Worm (Caenorhabditis elegans) whole organism, L1 larva: ENCODE data around the gene W04D2.4.

Experiments
- Y116A8C.19 ChIP-seq: sonication (generic microtip); optimal IDR thresholded peaks from 2 replicates; lab custom pipeline; 2016; ENCODE audit warnings: missing compliant biosample characterization, missing genetic modification characterization, borderline replicate concordance
- aha-1 ChIP-seq: fragments of 150-350 bp; optimal IDR thresholded peaks from 2 replicates; lab custom pipeline; 2014; ENCODE audit warnings: missing biosample characterization, missing genetic modification characterization
- aly-2 ChIP-seq: fragments of 150-350 bp; optimal IDR thresholded peaks from 2 replicates; lab custom pipeline; 2014; ENCODE audit warnings: missing biosample characterization, missing genetic modification characterization
- ama-1 ChIP-seq: fragments of 150-350 bp; optimal IDR thresholded peaks from 2 replicates; lab custom pipeline; 2014
- blmp-1 ChIP-seq: fragments of 150-350 bp; optimal IDR thresholded peaks from 2 replicates; lab custom pipeline; 2014; ENCODE audit warnings: missing biosample characterization, missing genetic modification characterization
- ceh-8 ChIP-seq: fragments of 200-800 bp; sonication (Bioruptor generic); optimal IDR thresholded peaks from 2 replicates; lab custom pipeline; 2018; ENCODE audit warnings: mild to moderate bottlenecking, missing genetic modification characterization, moderate library complexity, missing compliant biosample characterization
- ceh-88 ChIP-seq: fragments of 200-800 bp; sonication (Bioruptor generic); IDR thresholded peaks from 2 replicates; pipeline ENCODE4 v1.3.6; 2022; ENCODE audit warnings: missing genetic modification characterization, missing compliant biosample characterization
- ces-1 ChIP-seq: fragments of 150-350 bp; optimal IDR thresholded peaks from 2 replicates; lab custom pipeline; 2014; ENCODE audit warnings: missing biosample characterization, missing genetic modification reagents, missing genetic modification characterization
- dpl-1 ChIP-seq, 3 experiments: fragments of 150-350 bp in 2 of 3; sonication (generic microtip) in 1 of 3; optimal IDR thresholded peaks; 2 replicates each; lab custom pipeline; 2014 to 2017; ENCODE audit warnings: missing biosample characterization in 3 of 3, missing genetic modification characterization in 3 of 3, missing genetic modification reagents in 3 of 3
- efl-3 ChIP-seq: fragments of 200-800 bp; sonication (Bioruptor generic); optimal IDR thresholded peaks from 2 replicates; lab custom pipeline; 2018; ENCODE audit warnings: mild to moderate bottlenecking, missing genetic modification characterization, missing compliant biosample characterization
- egl-27 ChIP-seq, 2 experiments: fragments of 150-350 bp in 1 of 2; sonication (generic microtip); optimal IDR thresholded peaks; 3 replicates each; lab custom pipeline; 2017 to 2018; ENCODE audit warnings: missing biosample characterization in 2 of 2, missing genetic modification characterization in 2 of 2, missing genetic modification reagents in 2 of 2
- elt-2 ChIP-seq: sonication (generic microtip); optimal IDR thresholded peaks from 2 replicates; lab custom pipeline; 2016; ENCODE audit warnings: missing genetic modification characterization, mild to moderate bottlenecking, inconsistent platforms, missing compliant biosample characterization, missing genetic modification reagents
- elt-3 ChIP-seq, 6 experiments: fragments of 150-350 bp in 1 of 6; sonication (generic microtip); optimal IDR thresholded peaks; 2 replicates each; lab custom pipeline; 2017 to 2018; ENCODE audit warnings: missing biosample characterization in 6 of 6, missing genetic modification characterization in 6 of 6, inconsistent platforms in 1 of 6
- ets-5 ChIP-seq: fragments of 200-800 bp; sonication (Bioruptor generic); IDR thresholded peaks from 2 replicates; pipeline ENCODE4 v1.3.6; 2022; ENCODE audit warnings: missing genetic modification characterization, missing compliant biosample characterization
- fkh-10 ChIP-seq: sonication (generic microtip); optimal IDR thresholded peaks from 2 replicates; lab custom pipeline; 2017; ENCODE audit warnings: missing biosample characterization, missing genetic modification reagents, missing genetic modification characterization
- fos-1 ChIP-seq: fragments of 150-350 bp; optimal IDR thresholded peaks from 2 replicates; lab custom pipeline; 2014; ENCODE audit warnings: missing biosample characterization, missing genetic modification characterization
- hlh-17 ChIP-seq: fragments of 200-800 bp; sonication (Bioruptor generic); optimal IDR thresholded peaks from 2 replicates; lab custom pipeline; 2018; ENCODE audit warnings: missing genetic modification characterization, mild to moderate bottlenecking, missing compliant biosample characterization, moderate library complexity, borderline replicate concordance
- hlh-4 ChIP-seq: sonication (generic microtip); optimal IDR thresholded peaks from 2 replicates; lab custom pipeline; 2016; ENCODE audit warnings: mild to moderate bottlenecking, missing genetic modification characterization, missing compliant biosample characterization
- hpl-2 ChIP-seq: fragments of 150-350 bp; optimal IDR thresholded peaks from 2 replicates; lab custom pipeline; 2014; ENCODE audit warnings: missing biosample characterization, missing genetic modification reagents, missing genetic modification characterization
- irx-1 ChIP-seq: sonication (generic microtip); optimal IDR thresholded peaks from 2 replicates; lab custom pipeline; 2016; ENCODE audit warnings: missing genetic modification characterization, missing compliant biosample characterization
- isw-1 ChIP-seq: fragments of 200-800 bp; sonication (Bioruptor generic); IDR thresholded peaks from 2 replicates; pipeline ENCODE4 v1.3.6; 2022; ENCODE audit warnings: missing genetic modification characterization, missing compliant biosample characterization
- lin-14 ChIP-seq: fragments of 200-800 bp; sonication (Bioruptor generic); optimal IDR thresholded peaks from 2 replicates; lab custom pipeline; 2018; ENCODE audit warnings: mild to moderate bottlenecking, missing genetic modification characterization, moderate library complexity, missing compliant biosample characterization
- lin-15B ChIP-seq: fragments of 150-350 bp; sonication (generic microtip); optimal IDR thresholded peaks from 3 replicates; lab custom pipeline; 2014; ENCODE audit warnings: missing biosample characterization, missing genetic modification characterization
- lin-39 ChIP-seq: fragments of 150-350 bp; optimal IDR thresholded peaks from 2 replicates; lab custom pipeline; 2014; ENCODE audit warnings: missing biosample characterization, missing genetic modification reagents, missing genetic modification characterization
- lir-3 ChIP-seq: sonication (generic microtip); optimal IDR thresholded peaks from 2 replicates; lab custom pipeline; 2016; ENCODE audit warnings: mild to moderate bottlenecking, missing genetic modification characterization, moderate library complexity, missing compliant biosample characterization; ENCODE audit not compliant: poor library complexity
- mep-1 ChIP-seq: fragments of 150-350 bp; optimal IDR thresholded peaks from 2 replicates; lab custom pipeline; 2014; ENCODE audit warnings: missing biosample characterization, missing genetic modification characterization
- nhr-11 ChIP-seq: fragments of 150-350 bp; optimal IDR thresholded peaks from 2 replicates; lab custom pipeline; 2014; ENCODE audit warnings: missing biosample characterization, missing genetic modification characterization
- nhr-12 ChIP-seq: sonication (generic microtip); optimal IDR thresholded peaks from 2 replicates; lab custom pipeline; 2017; ENCODE audit warnings: missing biosample characterization, missing genetic modification characterization
- nhr-20 ChIP-seq: sonication (generic microtip); optimal IDR thresholded peaks from 2 replicates; lab custom pipeline; 2016; ENCODE audit warnings: mild to moderate bottlenecking, missing genetic modification characterization, missing compliant biosample characterization
- nhr-237 ChIP-seq: fragments of 150-350 bp; optimal IDR thresholded peaks from 2 replicates; lab custom pipeline; 2014; ENCODE audit warnings: missing biosample characterization, missing genetic modification characterization
- nhr-71 ChIP-seq: sonication (generic microtip); optimal IDR thresholded peaks from 2 replicates; lab custom pipeline; 2016; ENCODE audit warnings: mild to moderate bottlenecking, missing genetic modification characterization, moderate library complexity, missing compliant biosample characterization
- nhr-76 ChIP-seq: sonication (generic microtip); optimal IDR thresholded peaks from 2 replicates; lab custom pipeline; 2017; ENCODE audit warnings: missing biosample characterization, missing genetic modification characterization
- nhr-77 ChIP-seq: fragments of 150-350 bp; optimal IDR thresholded peaks from 2 replicates; lab custom pipeline; 2014; ENCODE audit warnings: missing biosample characterization, missing genetic modification characterization
- nhr-84 ChIP-seq: sonication (generic microtip); optimal IDR thresholded peaks from 2 replicates; lab custom pipeline; 2017; ENCODE audit warnings: missing biosample characterization, missing genetic modification characterization
- nhr-85 ChIP-seq: sonication (generic microtip); peaks from one replicate; lab custom pipeline; 2016; ENCODE audit warnings: missing genetic modification characterization, inconsistent platforms, missing compliant biosample characterization
- nhr-90 ChIP-seq: sonication (generic microtip); optimal IDR thresholded peaks from 2 replicates; lab custom pipeline; 2016; ENCODE audit warnings: mild to moderate bottlenecking, missing genetic modification characterization, missing compliant biosample characterization; ENCODE audit not compliant: poor library complexity
- pag-3 ChIP-seq: sonication (generic microtip); optimal IDR thresholded peaks from 2 replicates; lab custom pipeline; 2017; ENCODE audit warnings: missing genetic modification characterization, mild to moderate bottlenecking, missing compliant biosample characterization, antibody characterized with exemption, borderline replicate concordance; ENCODE audit not compliant: insufficient read depth
- pax-3 ChIP-seq: fragments of 200-800 bp; sonication (Bioruptor generic); optimal IDR thresholded peaks from 2 replicates; lab custom pipeline; 2018; ENCODE audit warnings: mild to moderate bottlenecking, missing genetic modification characterization, moderate library complexity, missing compliant biosample characterization
- snu-23 ChIP-seq: sonication (generic microtip); optimal IDR thresholded peaks from 2 replicates; lab custom pipeline; 2016; ENCODE audit warnings: missing genetic modification characterization, missing compliant biosample characterization
- sox-4 ChIP-seq: sonication (generic microtip); optimal IDR thresholded peaks from 2 replicates; lab custom pipeline; 2016; ENCODE audit warnings: missing genetic modification characterization, missing compliant biosample characterization
- unc-86 ChIP-seq: sonication (generic microtip); optimal IDR thresholded peaks from 2 replicates; lab custom pipeline; 2016; ENCODE audit warnings: missing genetic modification characterization, missing compliant biosample characterization
- ztf-11 ChIP-seq, 2 experiments: sonication (generic microtip); optimal IDR thresholded peaks; 2 replicates each; lab custom pipeline; 2016 to 2017; ENCODE audit warnings: missing genetic modification characterization in 2 of 2, missing biosample characterization in 1 of 2, missing compliant biosample characterization in 1 of 2
- ztf-4 ChIP-seq: fragments of 150-350 bp; optimal IDR thresholded peaks from 2 replicates; lab custom pipeline; 2014; ENCODE audit warnings: missing biosample characterization, missing genetic modification characterization

W04D2.4 gene

DNA sequence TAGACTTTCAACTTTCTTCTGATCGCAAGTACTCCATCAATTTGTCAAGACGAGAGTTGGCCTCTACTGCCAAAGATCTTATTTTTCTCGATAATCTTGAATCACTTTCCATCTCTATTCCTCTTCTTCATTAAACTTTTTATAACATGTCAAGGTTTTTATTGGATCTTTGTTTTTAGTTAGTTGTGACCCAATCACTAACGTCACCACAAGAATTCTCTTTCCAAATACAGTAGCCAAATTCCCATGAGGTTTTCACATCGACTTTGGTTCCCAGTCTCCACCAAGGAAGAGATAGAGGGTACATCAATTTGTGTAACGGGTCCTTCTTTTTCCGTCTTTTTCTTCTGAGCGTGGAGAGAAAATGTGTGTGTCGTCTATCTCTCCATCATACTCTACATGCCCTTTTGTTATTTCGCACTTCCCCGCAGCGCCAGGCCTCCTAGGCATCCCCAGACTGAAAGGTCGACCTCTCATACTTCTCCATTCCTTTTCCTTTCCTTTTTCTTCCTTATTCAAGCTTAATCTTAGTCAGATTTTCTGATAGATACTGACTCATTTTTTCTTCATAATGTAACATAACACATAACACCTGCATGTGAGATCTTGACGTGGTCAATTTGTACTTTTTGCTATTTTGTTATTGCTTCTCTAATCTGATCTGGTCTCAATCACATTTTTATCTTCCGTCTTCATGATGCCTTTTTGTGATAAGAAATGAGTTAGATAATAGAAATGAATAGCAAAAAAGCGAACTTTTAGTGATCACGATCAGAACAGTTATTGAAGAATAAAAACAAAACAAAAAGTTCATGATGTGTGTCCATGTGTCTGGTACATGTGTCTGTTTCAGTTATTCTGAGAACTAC is 41.7 kb upstream of the W04D2.4 start (continued):
- TF ChIP-seq efl-3 (GFP tag; lab: Kevin White, UChicago) (no peak), mep-1 (tag; lab: Kevin White, UChicago) (peak; percentile 45), dpl-1 (GFP tag; optimal IDR thresholded peaks at IDR 0.05; lab: Kevin White, UChicago) (no peak), ets-5 (no peak), hpl-2 (GFP tag; lab: Kevin White, UChicago) (no peak), egl-27 (tag; optimal IDR thresholded peaks at IDR 0.05; lab: Kevin White, UChicago) (no peak), nhr-77 (no peak), ceh-8 (GFP tag; lab: Kevin White, UChicago) (no peak), nhr-20 (tag; lab: Kevin White, UChicago) (no peak), fkh-10 (no peak), pax-3 (no peak), sox-4 (tag; lab: Kevin White, UChicago) (no peak), nhr-84 (tag; lab: Kevin White, UChicago) (no peak), nhr-237 (no peak), nhr-11 (tag; lab: Kevin White, UChicago) (no peak), ama-1 (lab: Kevin White, UChicago) (no peak), unc-86 (no peak), nhr-90 (tag; lab: Kevin White, UChicago) (no peak), lir-3 (no peak), elt-3 (tag; optimal IDR thresholded peaks at IDR 0.05; lab: Kevin White, UChicago) (no peak), ceh-88 (no peak), lin-39 (tag; lab: Kevin White, UChicago) (no peak), nhr-12 (no peak), hlh-17 (no peak), snu-23 (GFP tag; lab: Kevin White, UChicago) (no peak), aha-1 (tag; lab: Kevin White, UChicago) (no peak), ztf-4 (tag; lab: Kevin White, UChicago) (no peak), pag-3 (tag; lab: Kevin White, UChicago) (no peak), isw-1 (GFP tag; lab: Robert Waterston, UW) (no peak), nhr-76 (tag; lab: Kevin White, UChicago) (no peak), irx-1 (tag; lab: Kevin White, UChicago) (no peak)

DNA sequence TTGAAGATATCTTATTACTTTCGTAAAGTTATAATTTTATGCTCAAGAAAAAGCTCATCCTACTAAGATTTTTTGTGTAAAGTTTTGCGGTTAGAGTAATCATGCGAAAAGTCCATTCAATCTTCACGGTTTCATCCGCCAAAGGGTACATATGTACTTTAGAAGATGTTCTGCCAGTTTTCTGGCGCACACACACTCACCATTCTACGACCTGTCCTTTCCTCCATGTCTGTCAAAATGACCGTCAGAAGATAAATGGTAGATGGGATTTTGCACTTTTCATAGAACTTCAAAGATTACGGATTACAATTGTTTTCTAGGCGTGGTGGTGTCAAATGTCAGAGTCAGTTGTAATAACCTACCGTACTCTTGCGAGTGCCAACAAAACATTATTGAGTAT is 40.0 kb upstream of the W04D2.4 start:
- TF ChIP-seq efl-3 (GFP tag; lab: Kevin White, UChicago) (no peak), aha-1 (tag; lab: Kevin White, UChicago) (no peak), fos-1 (tag; lab: Kevin White, UChicago) (no peak), nhr-12 (no peak), ztf-11 (tag; optimal IDR thresholded peaks at IDR 0.05; lab: Kevin White, UChicago) (no peak), Y116A8C.19 (tag; lab: Kevin White, UChicago) (no peak), hlh-4 (tag; lab: Kevin White, UChicago) (no peak), nhr-76 (tag; lab: Kevin White, UChicago) (no peak), mep-1 (tag; lab: Kevin White, UChicago) (no peak), nhr-237 (no peak)
- TF ChIP-seq, all 84 proteins: peak for 0

DNA sequence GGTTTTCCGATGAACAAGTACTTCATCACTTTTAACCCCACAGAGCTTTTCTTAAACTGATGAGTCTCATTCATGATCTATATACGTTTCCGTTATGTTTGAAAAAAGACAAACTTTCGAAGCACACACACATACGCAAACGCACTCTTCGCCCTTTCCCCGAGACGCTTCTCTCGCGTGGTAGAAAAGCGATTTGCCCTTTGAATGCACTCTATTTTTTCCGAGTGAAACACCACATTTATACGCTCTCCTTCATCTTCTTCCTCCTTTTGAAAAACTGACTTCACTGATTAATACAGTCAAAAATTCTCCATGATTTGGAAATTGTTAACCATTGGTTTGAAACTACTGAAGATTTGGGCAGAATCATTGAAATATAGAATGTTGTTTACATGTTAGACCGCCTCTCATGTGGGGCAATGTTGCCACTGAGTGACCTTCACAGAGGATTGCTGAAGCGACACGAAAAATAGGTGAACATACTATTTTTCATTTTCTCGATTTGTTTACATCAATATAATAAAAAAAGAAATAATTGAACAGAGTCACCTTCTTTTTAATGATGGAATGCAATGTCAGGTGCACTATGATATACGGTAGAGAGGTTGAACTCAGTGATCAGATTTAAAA is 39.0 kb upstream of the W04D2.4 start:
- TF ChIP-seq mep-1 (tag; lab: Kevin White, UChicago) (peak; percentile 27), elt-2 (tag; lab: Kevin White, UChicago) (no peak), pag-3 (tag; lab: Kevin White, UChicago) (no peak), nhr-85 (tag; lab: Kevin White, UChicago) (peak; percentile 78), snu-23 (GFP tag; lab: Kevin White, UChicago) (peak; percentile 21), nhr-20 (tag; lab: Kevin White, UChicago) (peak; percentile 47), elt-3 (tag; optimal IDR thresholded peaks at IDR 0.05; lab: Kevin White, UChicago) (peak in 1 of 6 experiments; percentile 26), ceh-88 (no peak), nhr-71 (tag; lab: Kevin White, UChicago) (peak; percentile 3), lin-14 (GFP tag; lab: Kevin White, UChicago) (peak; percentile 59), lin-15B (tag; lab: Kevin White, UChicago) (no peak), blmp-1 (peak; percentile 54), aly-2 (tag; lab: Kevin White, UChicago) (no peak), nhr-76 (tag; lab: Kevin White, UChicago) (no peak), ces-1 (GFP tag; lab: Kevin White, UChicago) (no peak)
